Fruit fly (Drosophila melanogaster) whole organism, wandering third instar larva: ENCODE measurements around the gene mew.

ENCODE experiments used
- Abd-B ChIP-seq: fragments of >200 bp; optimal IDR thresholded peaks from 2 replicates; lab custom pipeline; 2017; ENCODE audit warnings: missing biosample characterization, missing genetic modification characterization
- CG32264 ChIP-seq: fragments of 200-800 bp; sonication (Bioruptor generic); optimal IDR thresholded peaks from 2 replicates; lab custom pipeline; 2016; ENCODE audit warnings: missing biosample characterization, missing genetic modification characterization
- CrebA ChIP-seq: fragments of 200-800 bp; sonication (Bioruptor generic); optimal IDR thresholded peaks from 2 replicates; lab custom pipeline; 2016; ENCODE audit warnings: missing biosample characterization, mild to moderate bottlenecking, missing genetic modification characterization, borderline replicate concordance
- Dfd ChIP-seq: fragments of >200 bp; optimal IDR thresholded peaks from 2 replicates; lab custom pipeline; 2017; ENCODE audit warnings: missing biosample characterization, missing genetic modification characterization
- Dif ChIP-seq: fragments of 200-275, 200-300 bp; sonication (Bioruptor generic); optimal IDR thresholded peaks from 2 replicates; lab custom pipeline; 2018; ENCODE audit warnings: missing biosample characterization, missing genetic modification characterization; ENCODE audit not compliant: partially characterized antibody
- GATAd ChIP-seq: sonication (Bioruptor generic); optimal IDR thresholded peaks from 2 replicates; lab custom pipeline; 2016; ENCODE audit warnings: missing biosample characterization, missing genetic modification characterization
- HLH106 ChIP-seq: fragments of 200-800 bp; optimal IDR thresholded peaks from 3 replicates; lab custom pipeline; 2019; ENCODE audit warnings: missing biosample characterization, mild to moderate bottlenecking, missing genetic modification characterization, moderate library complexity
- Hnf4 ChIP-seq: fragments of 200-800 bp; sonication (Bioruptor generic); optimal IDR thresholded peaks from 2 replicates; lab custom pipeline; 2016; ENCODE audit warnings: missing biosample characterization, mild to moderate bottlenecking, missing genetic modification characterization
- Hr78 ChIP-seq: fragments of >200 bp; optimal IDR thresholded peaks from 2 replicates; lab custom pipeline; 2017; ENCODE audit warnings: missing biosample characterization, missing genetic modification characterization
- Hr83 ChIP-seq: fragments of 200-300 bp; sonication (Bioruptor generic); optimal IDR thresholded peaks from 2 replicates; lab custom pipeline; 2016; ENCODE audit warnings: missing biosample characterization, mild to moderate bottlenecking, missing genetic modification characterization, moderate library complexity; ENCODE audit not compliant: poor library complexity, severe bottlenecking
- Mio ChIP-seq: sonication (Bioruptor generic); optimal IDR thresholded peaks from 2 replicates; lab custom pipeline; 2016; ENCODE audit warnings: missing biosample characterization, missing genetic modification characterization
- Myc ChIP-seq: fragments of >200 bp; optimal IDR thresholded peaks from 2 replicates; lab custom pipeline; 2017
- N ChIP-seq: fragments of >200 bp; optimal IDR thresholded peaks from 2 replicates; lab custom pipeline; 2018; ENCODE audit warnings: missing biosample characterization, missing external identifiers, missing genetic modification characterization
- OdsH ChIP-seq: fragments of 200-800 bp; sonication (Bioruptor generic); optimal IDR thresholded peaks from 2 replicates; lab custom pipeline; 2016; ENCODE audit warnings: missing biosample characterization, mild to moderate bottlenecking, missing genetic modification characterization
- Rel ChIP-seq, 2 experiments: fragments of 200-800 bp; sonication (Bioruptor generic) in 1 of 2; optimal IDR thresholded peaks; 2 replicates in 1 of 2; 3 replicates in 1 of 2; lab custom pipeline; 2016 to 2019; ENCODE audit warnings: mild to moderate bottlenecking in 2 of 2, missing biosample characterization in 2 of 2, missing genetic modification characterization in 2 of 2, moderate library complexity in 1 of 2
- Sp1 ChIP-seq: fragments of 200-800 bp; sonication (Bioruptor generic); optimal IDR thresholded peaks from 3 replicates; lab custom pipeline; 2019; ENCODE audit warnings: missing biosample characterization, mild to moderate bottlenecking, missing genetic modification characterization, moderate library complexity
- Vsx2 ChIP-seq: fragments of 200-300, 225-300 bp; sonication (Bioruptor generic); optimal IDR thresholded peaks from 2 replicates; lab custom pipeline; 2018; ENCODE audit warnings: missing biosample characterization, missing genetic modification characterization; ENCODE audit not compliant: partially characterized antibody
- br ChIP-seq: fragments of 200-800 bp; sonication (Bioruptor generic); optimal IDR thresholded peaks from 2 replicates; lab custom pipeline; 2016; ENCODE audit warnings: missing biosample characterization, missing genetic modification characterization
- brk ChIP-seq: fragments of 200-800 bp; sonication (Bioruptor generic); optimal IDR thresholded peaks from 2 replicates; lab custom pipeline; 2016; ENCODE audit warnings: missing biosample characterization, mild to moderate bottlenecking, missing genetic modification characterization
- dl ChIP-seq, 2 experiments: fragments of 175-275, 200-275 bp in 1 of 2; fragments of 200-275 bp in 1 of 2; sonication (Bioruptor generic); optimal IDR thresholded peaks; lab custom pipeline; 2018; ENCODE audit warnings: mild to moderate bottlenecking in 2 of 2, missing biosample characterization in 2 of 2, missing genetic modification characterization in 2 of 2, moderate library complexity in 2 of 2; ENCODE audit not compliant: partially characterized antibody in 2 of 2, insufficient read depth in 1 of 2
- dmrt93B ChIP-seq: fragments of 200-800 bp; sonication (Bioruptor generic); optimal IDR thresholded peaks from 2 replicates; lab custom pipeline; 2018; ENCODE audit warnings: missing biosample characterization, mild to moderate bottlenecking, missing genetic modification characterization
- dsf ChIP-seq: sonication (Bioruptor generic); optimal IDR thresholded peaks from 2 replicates; lab custom pipeline; 2016; ENCODE audit warnings: missing biosample characterization, missing genetic modification characterization, borderline replicate concordance
- ey ChIP-seq: fragments of 200-800 bp; sonication (Bioruptor generic); optimal IDR thresholded peaks from 2 replicates; lab custom pipeline; 2016; ENCODE audit warnings: missing biosample characterization, missing genetic modification characterization
- foxo ChIP-seq, 2 experiments: fragments of 200-800 bp; sonication (Bioruptor generic); optimal IDR thresholded peaks; 2 replicates in 1 of 2; 3 replicates in 1 of 2; lab custom pipeline; 2016 to 2017; ENCODE audit warnings: missing biosample characterization in 2 of 2, missing genetic modification characterization in 2 of 2
- fru ChIP-seq: fragments of 200-800 bp; sonication (Bioruptor generic); optimal IDR thresholded peaks from 3 replicates; lab custom pipeline; 2016; ENCODE audit warnings: missing biosample characterization, mild to moderate bottlenecking, missing genetic modification characterization
- h ChIP-seq: fragments of 200-800 bp; sonication (Bioruptor generic); optimal IDR thresholded peaks from 3 replicates; lab custom pipeline; 2016; ENCODE audit warnings: missing biosample characterization, mild to moderate bottlenecking, missing genetic modification characterization
- jim ChIP-seq: fragments of 175-275, 200-325 bp; sonication (Bioruptor generic); optimal IDR thresholded peaks from 2 replicates; lab custom pipeline; 2016; ENCODE audit warnings: missing biosample characterization, mild to moderate bottlenecking, missing genetic modification characterization
- lola ChIP-seq: fragments of >200 bp; optimal IDR thresholded peaks from 2 replicates; lab custom pipeline; 2017; ENCODE audit warnings: missing biosample characterization, missing genetic modification characterization
- pan ChIP-seq: fragments of >200 bp; optimal IDR thresholded peaks from 2 replicates; lab custom pipeline; 2017
- psq ChIP-seq: fragments of 200-800 bp; sonication (Bioruptor generic); optimal IDR thresholded peaks from 3 replicates; lab custom pipeline; 2017; ENCODE audit warnings: missing biosample characterization, mild to moderate bottlenecking, missing genetic modification characterization, moderate library complexity
- sage ChIP-seq: fragments of 200-800 bp; sonication (Bioruptor generic); optimal IDR thresholded peaks from 2 replicates; lab custom pipeline; 2016; ENCODE audit warnings: missing biosample characterization, mild to moderate bottlenecking, missing genetic modification characterization
- sv ChIP-seq: fragments of 200-800 bp; sonication (Bioruptor generic); optimal IDR thresholded peaks from 3 replicates; lab custom pipeline; 2016; ENCODE audit warnings: missing biosample characterization, missing genetic modification characterization
- tai ChIP-seq: sonication (Bioruptor generic); optimal IDR thresholded peaks from 2 replicates; lab custom pipeline; 2016; ENCODE audit warnings: missing biosample characterization, missing genetic modification characterization
- usp ChIP-seq: fragments of >200 bp; optimal IDR thresholded peaks from 2 replicates; lab custom pipeline; 2017; ENCODE audit warnings: missing biosample characterization, missing genetic modification characterization
- woc ChIP-seq: sonication (Bioruptor generic); optimal IDR thresholded peaks from 2 replicates; lab custom pipeline; 2016; ENCODE audit warnings: missing biosample characterization, mild to moderate bottlenecking, missing genetic modification characterization

The mew gene

dm6 chrX:13228208-13228606, 30.1 kb downstream of the mew start:
- TF ChIP-seq GATAd = no peak
- TF ChIP-seq Vsx2 (GFP tag; lab: Kevin White, UChicago) = no peak
- no peak for TF ChIP-seq sv (GFP tag; lab: Kevin White, UChicago)
- TF ChIP-seq usp = no peak
- no peak for TF ChIP-seq ey (GFP tag; lab: Kevin White, UChicago)
- no peak for TF ChIP-seq dl (GFP tag; optimal IDR thresholded peaks at IDR 0.05; lab: Kevin White, UChicago; ENCODE audit: insufficient read depth in 1 of 2, partially characterized antibody in 2 of 2)
- TF ChIP-seq psq (GFP tag; lab: Kevin White, UChicago) = no peak
- TF ChIP-seq sage (GFP tag; lab: Kevin White, UChicago) = no peak
- no peak for TF ChIP-seq CrebA
- no peak for TF ChIP-seq dsf (GFP tag; lab: Kevin White, UChicago)
- no peak for TF ChIP-seq OdsH (GFP tag; lab: Kevin White, UChicago)
- TF ChIP-seq br (GFP tag; lab: Kevin White, UChicago) = no peak
- no peak for TF ChIP-seq Hnf4
- TF ChIP-seq lola = no peak
- no peak for TF ChIP-seq woc (GFP tag; lab: Kevin White, UChicago)
- TF ChIP-seq Dfd = no peak
- TF ChIP-seq CG32264 (GFP tag; lab: Kevin White, UChicago) = no peak
- no peak for TF ChIP-seq Myc (lab: Kevin White, UChicago)
- no peak for TF ChIP-seq foxo (GFP tag; optimal IDR thresholded peaks at IDR 0.05; lab: Kevin White, UChicago)
- TF ChIP-seq jim = no peak
- TF ChIP-seq, all 38 proteins: peak for 0

DNA sequence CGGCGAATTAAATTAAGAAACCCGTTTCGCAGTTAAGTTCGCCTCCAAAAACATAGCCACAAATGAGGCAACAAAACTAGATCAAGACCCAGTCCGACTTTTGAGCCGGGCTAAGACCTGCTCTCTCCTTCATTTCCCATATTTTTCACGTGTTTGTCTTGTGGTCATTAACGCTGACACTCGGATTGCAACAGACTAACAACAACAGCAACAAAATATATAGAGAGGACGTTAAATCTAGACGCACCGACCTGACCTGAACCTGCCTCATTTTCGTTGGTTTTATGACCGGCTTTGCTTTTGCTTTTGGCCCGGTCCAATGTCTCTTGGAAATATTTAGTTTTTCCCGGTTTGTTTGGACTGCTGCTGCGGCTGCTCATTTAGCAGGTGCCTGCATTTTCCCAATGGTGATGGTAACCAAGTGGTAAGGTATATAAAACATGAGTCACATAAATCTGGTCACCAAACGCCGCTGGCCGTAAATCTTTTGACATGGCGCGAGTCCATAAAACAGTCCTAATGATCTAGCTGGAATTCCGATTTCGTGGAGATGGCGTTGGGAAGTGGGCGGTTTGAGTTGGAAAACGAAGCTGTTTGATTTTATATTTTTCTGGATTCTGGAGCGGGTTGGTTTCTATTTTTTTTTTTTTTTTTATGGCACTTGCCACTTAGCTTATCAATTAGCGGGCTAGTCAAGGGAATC, 30.6 kb downstream of the mew start:
- TF ChIP-seq br (GFP tag; lab: Kevin White, UChicago) (no peak), HLH106 (tag; lab: Kevin White, UChicago) (no peak), dl (GFP tag; optimal IDR thresholded peaks at IDR 0.05; lab: Kevin White, UChicago; ENCODE audit: insufficient read depth in 1 of 2, partially characterized antibody in 2 of 2) (no peak), Hr83 (GFP tag; lab: Kevin White, UChicago) (no peak)
- TF ChIP-seq, all 38 proteins: peak for 0

dm6 chrX:13226478-13226877, 31.8 kb downstream of the mew start:
- no peak for TF ChIP-seq tai (GFP tag; lab: Kevin White, UChicago)
- TF ChIP-seq foxo (GFP tag; optimal IDR thresholded peaks at IDR 0.05; lab: Kevin White, UChicago) = peak in 1 of 2 experiments; percentile 2
- peak; percentile 4 for TF ChIP-seq fru (GFP tag; lab: Kevin White, UChicago)
- TF ChIP-seq h (GFP tag; lab: Kevin White, UChicago) = peak; percentile 14
- TF ChIP-seq pan (lab: Kevin White, UChicago) = no peak

dm6 chrX:13224846-13225245, 33.4 kb downstream of the mew start:
- TF ChIP-seq pan (lab: Kevin White, UChicago) = no peak

dm6 chrX:13221835-13222234, 36.5 kb downstream of the mew start:
- no peak for TF ChIP-seq Vsx2 (GFP tag; lab: Kevin White, UChicago)
- TF ChIP-seq tai (GFP tag; lab: Kevin White, UChicago) = no peak
- TF ChIP-seq Abd-B = no peak
- TF ChIP-seq woc (GFP tag; lab: Kevin White, UChicago) = no peak
- no peak for TF ChIP-seq jim
- TF ChIP-seq N (GFP tag; lab: Kevin White, UChicago) = no peak
- no peak for TF ChIP-seq sage (GFP tag; lab: Kevin White, UChicago)
- no peak for TF ChIP-seq Hr83 (GFP tag; lab: Kevin White, UChicago)
- TF ChIP-seq dmrt93B (GFP tag; lab: Kevin White, UChicago) = no peak
- TF ChIP-seq Sp1 = no peak
- no peak for TF ChIP-seq Dif (GFP tag; lab: Kevin White, UChicago)
- no peak for TF ChIP-seq CG32264 (GFP tag; lab: Kevin White, UChicago)
- TF ChIP-seq Rel (GFP tag; optimal IDR thresholded peaks at IDR 0.05; lab: Kevin White, UChicago) = no peak
- no peak for TF ChIP-seq Rel (tag; optimal IDR thresholded peaks at IDR 0.05; lab: Kevin White, UChicago)
- no peak for TF ChIP-seq Dfd
- TF ChIP-seq Hnf4 = no peak
- TF ChIP-seq HLH106 (tag; lab: Kevin White, UChicago) = no peak
- no peak for TF ChIP-seq Hr78 (GFP tag; lab: Kevin White, UChicago)
- TF ChIP-seq Mio (GFP tag; lab: Kevin White, UChicago) = no peak
- TF ChIP-seq brk = no peak
- TF ChIP-seq, all 38 proteins: peak for 0
